Fruit fly (Drosophila melanogaster) whole organism, embryonic: Measurements from ENCODE around the gene CG1764.

ENCODE experiments used
- Awh ChIP-seq: fragments of 200-800 bp; sonication (Bioruptor generic); IDR thresholded peaks from 2 replicates; pipeline ENCODE4, ENCODE4 v1.3.6; 2022; ENCODE audit warnings: missing biosample characterization, missing genetic modification characterization
- BEAF-32 ChIP-seq: fragments of 200-800 bp; sonication (Bioruptor generic); optimal IDR thresholded peaks from 3 replicates; lab custom pipeline; 2017; ENCODE audit warnings: missing biosample characterization, missing genetic modification characterization, mild to moderate bottlenecking, moderate library complexity, missing genetic modification reagents
- CG10321 ChIP-seq: fragments of 200-800 bp; sonication (Bioruptor generic); IDR thresholded peaks from 2 replicates; pipeline ENCODE4 v1.3.6; 2022; ENCODE audit warnings: missing biosample characterization, missing genetic modification characterization
- CG10462 ChIP-seq: fragments of 200-800 bp; sonication (Bioruptor generic); optimal IDR thresholded peaks from 2 replicates; lab custom pipeline; 2016; ENCODE audit warnings: missing biosample characterization, missing genetic modification characterization
- CG11504 ChIP-seq: fragments of 200-800 bp; sonication (Bioruptor generic); optimal IDR thresholded peaks from 3 replicates; lab custom pipeline; 2019; ENCODE audit warnings: missing biosample characterization, mild to moderate bottlenecking, missing genetic modification characterization, moderate library complexity
- CG12219 ChIP-seq: fragments of 200-800 bp; sonication (Bioruptor generic); optimal IDR thresholded peaks from 3 replicates; lab custom pipeline; 2018; ENCODE audit warnings: missing biosample characterization, mild to moderate bottlenecking, missing genetic modification characterization
- CG12659 ChIP-seq: fragments of 200-800 bp; sonication (Bioruptor generic); optimal IDR thresholded peaks from 3 replicates; lab custom pipeline; 2017; ENCODE audit warnings: mild to moderate bottlenecking, missing biosample characterization, missing genetic modification reagents, missing genetic modification characterization
- CG12744 ChIP-seq: fragments of 200-800 bp; sonication (Bioruptor generic); optimal IDR thresholded peaks from 2 replicates; lab custom pipeline; 2016; ENCODE audit warnings: missing biosample characterization, missing genetic modification characterization
- CG14014 ChIP-seq: fragments of 200-800 bp; sonication (Bioruptor generic); IDR thresholded peaks from 2 replicates; pipeline ENCODE4 v1.3.6; 2022; ENCODE audit warnings: missing biosample characterization, missing genetic modification characterization
- CG16815 ChIP-seq: fragments of 200-800 bp; sonication (Bioruptor generic); optimal IDR thresholded peaks from 3 replicates; lab custom pipeline; 2017; ENCODE audit warnings: missing biosample characterization, mild to moderate bottlenecking, missing genetic modification characterization
- CG18599 ChIP-seq: fragments of 200-800 bp; sonication (Bioruptor generic); optimal IDR thresholded peaks from 3 replicates; lab custom pipeline; 2017; ENCODE audit warnings: missing biosample characterization, missing genetic modification characterization, mild to moderate bottlenecking, moderate library complexity, missing genetic modification reagents
- CG18619 ChIP-seq: fragments of 200-800 bp; sonication (Bioruptor generic); optimal IDR thresholded peaks from 3 replicates; lab custom pipeline; 2017; ENCODE audit warnings: missing biosample characterization, mild to moderate bottlenecking, missing genetic modification characterization
- CG3281 ChIP-seq: fragments of 200-800 bp; sonication (Bioruptor generic); optimal IDR thresholded peaks from 3 replicates; lab custom pipeline; 2017; ENCODE audit warnings: missing biosample characterization, mild to moderate bottlenecking, missing genetic modification characterization
- CG3838 ChIP-seq: fragments of 200-800 bp; sonication (Bioruptor generic); optimal IDR thresholded peaks from 3 replicates; lab custom pipeline; 2016; ENCODE audit warnings: missing biosample characterization, missing genetic modification characterization
- CG4707 ChIP-seq: fragments of 200-800 bp; sonication (Bioruptor generic); optimal IDR thresholded peaks from 2 replicates; lab custom pipeline; 2018; ENCODE audit warnings: missing biosample characterization, mild to moderate bottlenecking, missing genetic modification characterization, moderate library complexity
- CG5180 ChIP-seq: fragments of 200-800 bp; sonication (Bioruptor generic); optimal IDR thresholded peaks from 3 replicates; lab custom pipeline; 2017; ENCODE audit warnings: missing biosample characterization, missing genetic modification characterization, mild to moderate bottlenecking, moderate library complexity, missing genetic modification reagents
- CG6765 ChIP-seq: fragments of 200-800 bp; sonication (Bioruptor generic); optimal IDR thresholded peaks from 3 replicates; lab custom pipeline; 2017; ENCODE audit warnings: missing biosample characterization, mild to moderate bottlenecking, missing genetic modification characterization
- CG6854 ChIP-seq: fragments of 200-800 bp; sonication (Bioruptor generic); optimal IDR thresholded peaks from 3 replicates; lab custom pipeline; 2017; ENCODE audit warnings: missing biosample characterization, mild to moderate bottlenecking, missing genetic modification characterization
- CG7556 ChIP-seq: fragments of 200-800 bp; sonication (Bioruptor generic); optimal IDR thresholded peaks from 2 replicates; lab custom pipeline; 2017; ENCODE audit warnings: missing biosample characterization, mild to moderate bottlenecking, missing genetic modification characterization
- CG8359 ChIP-seq: fragments of 200-800 bp; sonication (Bioruptor generic); optimal IDR thresholded peaks from 2 replicates; lab custom pipeline; 2017; ENCODE audit warnings: missing biosample characterization, mild to moderate bottlenecking, missing genetic modification characterization, borderline replicate concordance
- CG9817 ChIP-seq: fragments of 200-800 bp; sonication (Bioruptor generic); optimal IDR thresholded peaks from 2 replicates; lab custom pipeline; 2018; ENCODE audit warnings: missing biosample characterization, mild to moderate bottlenecking, missing genetic modification characterization, moderate library complexity
- Dref ChIP-seq: fragments of 200-800 bp; sonication (Bioruptor generic); IDR thresholded peaks from 2 replicates; pipeline ENCODE4 v1.3.6; 2022; ENCODE audit warnings: missing biosample characterization, missing genetic modification characterization
- ERR ChIP-seq: fragments of 200-800 bp; sonication (Bioruptor generic); optimal IDR thresholded peaks from 2 replicates; lab custom pipeline; 2016; ENCODE audit warnings: missing biosample characterization, missing genetic modification characterization
- HLH4C ChIP-seq: fragments of 200-800 bp; sonication (Bioruptor generic); IDR thresholded peaks from 3 replicates; pipeline ENCODE4 v1.3.6; 2022; ENCODE audit warnings: missing biosample characterization, missing genetic modification characterization; ENCODE audit not compliant: partially characterized antibody
- HLHmδ ChIP-seq: fragments of 200-800 bp; sonication (Bioruptor generic); optimal IDR thresholded peaks from 2 replicates; lab custom pipeline; 2018; ENCODE audit warnings: missing biosample characterization, mild to moderate bottlenecking, missing genetic modification characterization, moderate library complexity
- Meics ChIP-seq: fragments of 200-800 bp; sonication (Bioruptor generic); optimal IDR thresholded peaks from 2 replicates; lab custom pipeline; 2017; ENCODE audit warnings: missing biosample characterization, mild to moderate bottlenecking, missing genetic modification characterization
- Myb ChIP-seq: fragments of 200-800 bp; sonication (Bioruptor generic); optimal IDR thresholded peaks from 2 replicates; lab custom pipeline; 2016; ENCODE audit warnings: missing biosample characterization, missing genetic modification characterization
- Opbp ChIP-seq: fragments of 200-800 bp; sonication (Bioruptor generic); IDR thresholded peaks from 3 replicates; pipeline ENCODE4 v1.3.6; 2022; ENCODE audit warnings: missing biosample characterization, missing genetic modification characterization; ENCODE audit not compliant: partially characterized antibody
- Rfx ChIP-seq: fragments of 200-800 bp; sonication (Bioruptor generic); IDR thresholded peaks from 2 replicates; pipeline ENCODE4 v1.3.6; 2022; ENCODE audit warnings: missing biosample characterization, missing genetic modification characterization
- Spps ChIP-seq: fragments of 200-800 bp; sonication (Bioruptor generic); optimal IDR thresholded peaks from 2 replicates; lab custom pipeline; 2018; ENCODE audit warnings: missing biosample characterization, mild to moderate bottlenecking, missing genetic modification characterization
- cg ChIP-seq: fragments of 200-800 bp; sonication (Bioruptor generic); optimal IDR thresholded peaks from 3 replicates; lab custom pipeline; 2019; ENCODE audit warnings: missing biosample characterization, mild to moderate bottlenecking, missing genetic modification characterization, moderate library complexity
- corto ChIP-seq: fragments of 200-800 bp; sonication (Bioruptor generic); optimal IDR thresholded peaks from 2 replicates; lab custom pipeline; 2016; ENCODE audit warnings: missing biosample characterization, mild to moderate bottlenecking, missing genetic modification characterization, moderate library complexity
- ems ChIP-seq: fragments of 200-800 bp; sonication (Bioruptor generic); optimal IDR thresholded peaks from 3 replicates; lab custom pipeline; 2016; ENCODE audit warnings: missing biosample characterization, missing genetic modification characterization
- ewg ChIP-seq: fragments of 200-800 bp; sonication (Bioruptor generic); optimal IDR thresholded peaks from 3 replicates; lab custom pipeline; 2017; ENCODE audit warnings: mild to moderate bottlenecking, missing biosample characterization, missing genetic modification reagents, missing genetic modification characterization
- hkb ChIP-seq, 2 experiments: fragments of 200-800 bp in 1 of 2; fragments of >200 bp in 1 of 2; sonication (Bioruptor generic) in 1 of 2; IDR thresholded peaks in 1 of 2; optimal IDR thresholded peaks in 1 of 2; 2 replicates each; pipeline versions ENCODE4 v1.3.6 to Lab custom; 2017 to 2022; ENCODE audit warnings: missing biosample characterization in 1 of 2, missing genetic modification characterization in 1 of 2
- knrl ChIP-seq: fragments of 200-800 bp; sonication (Bioruptor generic); IDR thresholded peaks from 3 replicates; pipeline ENCODE4 v1.3.6; 2022; ENCODE audit warnings: missing biosample characterization, missing genetic modification characterization; ENCODE audit not compliant: partially characterized antibody
- lab ChIP-seq: fragments of 200-800 bp; sonication (Bioruptor generic); optimal IDR thresholded peaks from 3 replicates; lab custom pipeline; 2017; ENCODE audit warnings: missing biosample characterization, missing genetic modification characterization, mild to moderate bottlenecking, moderate library complexity, missing genetic modification reagents
- nerfin-1 ChIP-seq: fragments of 200-800 bp; sonication (Bioruptor generic); optimal IDR thresholded peaks from 3 replicates; lab custom pipeline; 2019; ENCODE audit warnings: missing biosample characterization, mild to moderate bottlenecking, missing genetic modification characterization, moderate library complexity
- odd ChIP-seq: fragments of 200-800 bp; sonication (Bioruptor generic); optimal IDR thresholded peaks from 2 replicates; lab custom pipeline; 2017; ENCODE audit warnings: missing biosample characterization, mild to moderate bottlenecking, missing genetic modification characterization
- otp ChIP-seq: fragments of 200-800 bp; sonication (Bioruptor generic); IDR thresholded peaks from 3 replicates; pipeline ENCODE4, ENCODE4 v1.3.6; 2022; ENCODE audit warnings: missing biosample characterization, missing genetic modification characterization
- prd ChIP-seq, 3 experiments: fragments of >200 bp in 2 of 3; fragments of 200-800 bp in 1 of 3; sonication (Bioruptor generic) in 1 of 3; optimal IDR thresholded peaks in 2 of 3; IDR thresholded peaks in 1 of 3; 2 replicates in 2 of 3; 3 replicates in 1 of 3; pipeline versions ENCODE4 v1.3.6 to Lab custom; 2017 to 2022; ENCODE audit warnings: missing biosample characterization in 1 of 3, missing genetic modification characterization in 1 of 3
- pros ChIP-seq: fragments of 200-800 bp; sonication (Bioruptor generic); optimal IDR thresholded peaks from 3 replicates; lab custom pipeline; 2019; ENCODE audit warnings: missing biosample characterization, mild to moderate bottlenecking, missing genetic modification characterization, moderate library complexity
- scrt ChIP-seq: fragments of 200-800 bp; sonication (Bioruptor generic); optimal IDR thresholded peaks from 2 replicates; lab custom pipeline; 2018; ENCODE audit warnings: missing biosample characterization, mild to moderate bottlenecking, missing genetic modification characterization, moderate library complexity
- sens ChIP-seq: fragments of 200-800 bp; sonication (Bioruptor generic); peaks from one replicate; lab custom pipeline; 2016; ENCODE audit warnings: missing biosample characterization, missing genetic modification characterization
- slbo ChIP-seq: fragments of 200-800 bp; sonication (Bioruptor generic); IDR thresholded peaks from 2 replicates; pipeline ENCODE4 v1.3.6; 2022; ENCODE audit warnings: missing biosample characterization, missing genetic modification characterization
- sqz ChIP-seq: fragments of 200-800 bp; sonication (Bioruptor generic); optimal IDR thresholded peaks from 3 replicates; lab custom pipeline; 2018; ENCODE audit warnings: missing biosample characterization, mild to moderate bottlenecking, missing genetic modification characterization
- vnd ChIP-seq: fragments of 200-800 bp; sonication (Bioruptor generic); IDR thresholded peaks from 3 replicates; pipeline ENCODE4 v1.3.6; 2022; ENCODE audit warnings: missing biosample characterization, missing genetic modification characterization; ENCODE audit not compliant: partially characterized antibody
- vvl ChIP-seq: fragments of 200-800 bp; sonication (Bioruptor generic); IDR thresholded peaks from 2 replicates; pipeline ENCODE4 v1.3.6; 2022; ENCODE audit warnings: missing biosample characterization, missing genetic modification characterization

The CG1764 gene

dm6 chrX:13256967-13257366 is 45.2 kb downstream of the CG1764 start (continued):
- peak; percentile 36 for TF ChIP-seq CG18599 (GFP tag; lab: Kevin White, UChicago)
- TF ChIP-seq pros = peak; percentile 18
- TF ChIP-seq odd (GFP tag; lab: Kevin White, UChicago) = peak; percentile 3
- TF ChIP-seq HLH4C (GFP tag; lab: Robert Waterston, UW) = peak; percentile 49; the same call in 1 of the 3 replicates
- peak; percentile 19 for TF ChIP-seq CG12659 (GFP tag; lab: Kevin White, UChicago)
- TF ChIP-seq cg = peak; percentile 21
- TF ChIP-seq CG16815 = no peak
- peak; percentile 7 for TF ChIP-seq ERR (GFP tag; lab: Kevin White, UChicago)
- peak; percentile 29; the same call in 1 of the 3 replicates for TF ChIP-seq otp (GFP tag; lab: Robert Waterston, UW)
- TF ChIP-seq ems = no peak
- no peak for TF ChIP-seq hkb (optimal IDR thresholded peaks at IDR 0.05; lab: Kevin White, UChicago)
- 0 out of 2 replicates have a peak, but pooled peaks have one; percentile 11 for TF ChIP-seq hkb (GFP tag; IDR thresholded peaks at IDR 0.05; lab: Robert Waterston, UW)
- peak; percentile 32 for TF ChIP-seq CG11504
- no peak for TF ChIP-seq CG7556 (GFP tag; lab: Kevin White, UChicago)
- peak; percentile 61 for TF ChIP-seq lab (GFP tag; lab: Kevin White, UChicago)
- TF ChIP-seq slbo (GFP tag; lab: Robert Waterston, UW) = peak; percentile 26; the same call in 1 of the 2 replicates
- peak; percentile 8 for TF ChIP-seq CG12744
- TF ChIP-seq Myb (GFP tag; lab: Kevin White, UChicago) = peak; percentile 2
- peak; percentile 21 for TF ChIP-seq CG3281
- TF ChIP-seq Opbp (GFP tag; lab: Robert Waterston, UW) = peak; percentile 40; the same call in 2 of the 3 replicates
- TF ChIP-seq CG10462 = no peak
- peak; percentile 33 for TF ChIP-seq CG4707 (GFP tag; lab: Kevin White, UChicago)
- peak; percentile 83 for TF ChIP-seq sens (GFP tag; lab: Kevin White, UChicago)
- peak; percentile 32 for TF ChIP-seq Meics (GFP tag; lab: Kevin White, UChicago)
- no peak for TF ChIP-seq prd (optimal IDR thresholded peaks at IDR 0.05; lab: Kevin White, UChicago)
- TF ChIP-seq prd (GFP tag; IDR thresholded peaks at IDR 0.05; lab: Robert Waterston, UW) = no peak
- no peak for TF ChIP-seq vnd (GFP tag; lab: Robert Waterston, UW)
- TF ChIP-seq CG8359 (GFP tag; lab: Kevin White, UChicago) = no peak
- peak; percentile 100 for TF ChIP-seq CG5180
- TF ChIP-seq CG10321 (GFP tag; lab: Robert Waterston, UW) = 0 out of 2 replicates have a peak, but pooled peaks have one; percentile 9
- peak; percentile 1 for TF ChIP-seq CG9817 (tag; lab: Kevin White, UChicago)
- TF ChIP-seq knrl (GFP tag; lab: Robert Waterston, UW) = peak; percentile 38; the same call in 1 of the 3 replicates
- TF ChIP-seq HLHmδ (GFP tag; lab: Kevin White, UChicago) = peak; percentile 32
- TF ChIP-seq corto (GFP tag; lab: Kevin White, UChicago) = no peak
- TF ChIP-seq scrt (GFP tag; lab: Kevin White, UChicago) = peak; percentile 64
- TF ChIP-seq Dref (GFP tag; lab: Robert Waterston, UW) = no peak
- peak; percentile 17; the same call in 1 of the 2 replicates for TF ChIP-seq CG14014
- no peak for TF ChIP-seq CG3838 (GFP tag; lab: Kevin White, UChicago)
- TF ChIP-seq Rfx (GFP tag; lab: Robert Waterston, UW) = peak; percentile 41; the same call in 1 of the 2 replicates
- TF ChIP-seq CG12219 = peak; percentile 23
- peak; percentile 14 for TF ChIP-seq CG6765 (GFP tag; lab: Kevin White, UChicago)
- no peak for TF ChIP-seq CG18619 (GFP tag; lab: Kevin White, UChicago)
- no peak for TF ChIP-seq BEAF-32 (GFP tag; lab: Kevin White, UChicago)
- peak; percentile 47 for TF ChIP-seq vvl
- TF ChIP-seq Spps (tag; lab: Kevin White, UChicago) = peak; percentile 2
- TF ChIP-seq CG6854 (GFP tag; lab: Kevin White, UChicago) = no peak
- TF ChIP-seq Awh (GFP tag; lab: Robert Waterston, UW) = no peak
- TF ChIP-seq ewg = no peak
- no peak for TF ChIP-seq nerfin-1
- peak; percentile 91 for TF ChIP-seq sqz
